Worm (Caenorhabditis elegans) whole organism, L4/young adult: ENCODE measurements around the gene nhr-270.

Experiments used
- W03F9.2 ChIP-seq: fragments of 150-350 bp; optimal IDR thresholded peaks from 2 replicates; lab custom pipeline; 2014; ENCODE audit warnings: missing biosample characterization, missing genetic modification characterization
- dao-5 ChIP-seq: sonication (generic microtip); optimal IDR thresholded peaks from 2 replicates; lab custom pipeline; 2016; ENCODE audit warnings: missing genotype, missing genetic modification characterization, moderate library complexity, missing compliant biosample characterization
- him-1 ChIP-seq: sonication (generic microtip); optimal IDR thresholded peaks from 2 replicates; lab custom pipeline; 2016; ENCODE audit warnings: missing genotype, missing genetic modification reagents, missing genetic modification characterization, missing compliant biosample characterization

ce11 chrV:826097-826496 lies 21.6 kb upstream of the nhr-270 start, which contains the start of gene F41H8.2:
- TF ChIP-seq W03F9.2 (tag; lab: Kevin White, UChicago) (no peak), him-1 (no peak), dao-5 (no peak)
